Worm (Caenorhabditis elegans) whole organism, L1 larva: ENCODE results near the gene cee-1.
A peak's percentile ranks its signal among the peaks of the same experiment; 100 is the strongest.

Experiments used
- F16B12.6 ChIP-seq: fragments of 150-350 bp; optimal IDR thresholded peaks from 2 replicates; lab custom pipeline; 2014; ENCODE audit warnings: missing biosample characterization, missing genetic modification characterization
- Y116A8C.19 ChIP-seq: sonication (generic microtip); optimal IDR thresholded peaks from 2 replicates; lab custom pipeline; 2016; ENCODE audit warnings: missing compliant biosample characterization, missing genetic modification characterization, borderline replicate concordance
- alr-1 ChIP-seq: fragments of 200-800 bp; sonication (Bioruptor generic); optimal IDR thresholded peaks from 2 replicates; lab custom pipeline; 2018; ENCODE audit warnings: borderline replicate concordance, mild to moderate bottlenecking, missing genetic modification characterization, missing compliant biosample characterization
- ama-1 ChIP-seq: fragments of 150-350 bp; optimal IDR thresholded peaks from 2 replicates; lab custom pipeline; 2014
- blmp-1 ChIP-seq: fragments of 150-350 bp; optimal IDR thresholded peaks from 2 replicates; lab custom pipeline; 2014; ENCODE audit warnings: missing biosample characterization, missing genetic modification characterization
- ceh-63 ChIP-seq: fragments of 200-800 bp; sonication (Bioruptor generic); optimal IDR thresholded peaks from 2 replicates; lab custom pipeline; 2018; ENCODE audit warnings: mild to moderate bottlenecking, missing genetic modification characterization, missing compliant biosample characterization
- ceh-88 ChIP-seq: fragments of 200-800 bp; sonication (Bioruptor generic); IDR thresholded peaks from 2 replicates; pipeline ENCODE4 v1.3.6; 2022; ENCODE audit warnings: missing genetic modification characterization, missing compliant biosample characterization
- ces-1 ChIP-seq: fragments of 150-350 bp; optimal IDR thresholded peaks from 2 replicates; lab custom pipeline; 2014; ENCODE audit warnings: missing biosample characterization, missing genetic modification reagents, missing genetic modification characterization
- dsc-1 ChIP-seq: sonication (generic microtip); optimal IDR thresholded peaks from 2 replicates; lab custom pipeline; 2016; ENCODE audit warnings: mild to moderate bottlenecking, missing genetic modification characterization, missing compliant biosample characterization
- efl-1 ChIP-seq, 4 experiments: fragments of 150-350 bp; optimal IDR thresholded peaks in 3 of 4; peaks in 1 of 4; 1 replicate in 1 of 4; 2 replicates in 3 of 4; lab custom pipeline; 2014; ENCODE audit warnings: missing biosample characterization in 2 of 4, missing genetic modification characterization in 2 of 4, missing genetic modification reagents in 2 of 4
- efl-3 ChIP-seq: fragments of 200-800 bp; sonication (Bioruptor generic); optimal IDR thresholded peaks from 2 replicates; lab custom pipeline; 2018; ENCODE audit warnings: mild to moderate bottlenecking, missing genetic modification characterization, missing compliant biosample characterization
- egl-13 ChIP-seq: sonication (generic microtip); optimal IDR thresholded peaks from 2 replicates; lab custom pipeline; 2016; ENCODE audit warnings: missing genotype, missing genetic modification reagents, missing genetic modification characterization, missing compliant biosample characterization
- egl-27 ChIP-seq, 2 experiments: fragments of 150-350 bp in 1 of 2; sonication (generic microtip); optimal IDR thresholded peaks; 3 replicates each; lab custom pipeline; 2017 to 2018; ENCODE audit warnings: missing biosample characterization in 2 of 2, missing genetic modification characterization in 2 of 2, missing genetic modification reagents in 2 of 2
- elt-2 ChIP-seq: sonication (generic microtip); optimal IDR thresholded peaks from 2 replicates; lab custom pipeline; 2016; ENCODE audit warnings: missing genetic modification characterization, mild to moderate bottlenecking, inconsistent platforms, missing compliant biosample characterization, missing genetic modification reagents
- fkh-10 ChIP-seq: sonication (generic microtip); optimal IDR thresholded peaks from 2 replicates; lab custom pipeline; 2017; ENCODE audit warnings: missing biosample characterization, missing genetic modification reagents, missing genetic modification characterization
- fkh-8 ChIP-seq: sonication (generic microtip); optimal IDR thresholded peaks from 2 replicates; lab custom pipeline; 2016; ENCODE audit warnings: mild to moderate bottlenecking, missing genetic modification characterization, missing compliant biosample characterization
- fos-1 ChIP-seq: fragments of 150-350 bp; optimal IDR thresholded peaks from 2 replicates; lab custom pipeline; 2014; ENCODE audit warnings: missing biosample characterization, missing genetic modification characterization
- irx-1 ChIP-seq: sonication (generic microtip); optimal IDR thresholded peaks from 2 replicates; lab custom pipeline; 2016; ENCODE audit warnings: missing genetic modification characterization, missing compliant biosample characterization
- isw-1 ChIP-seq: fragments of 200-800 bp; sonication (Bioruptor generic); IDR thresholded peaks from 2 replicates; pipeline ENCODE4 v1.3.6; 2022; ENCODE audit warnings: missing genetic modification characterization, missing compliant biosample characterization
- lin-13 ChIP-seq: fragments of 150-350 bp; optimal IDR thresholded peaks from 2 replicates; lab custom pipeline; 2014; ENCODE audit warnings: missing biosample characterization, missing genetic modification reagents, missing genetic modification characterization
- lin-14 ChIP-seq: fragments of 200-800 bp; sonication (Bioruptor generic); optimal IDR thresholded peaks from 2 replicates; lab custom pipeline; 2018; ENCODE audit warnings: mild to moderate bottlenecking, missing genetic modification characterization, moderate library complexity, missing compliant biosample characterization
- lin-15B ChIP-seq: fragments of 150-350 bp; sonication (generic microtip); optimal IDR thresholded peaks from 3 replicates; lab custom pipeline; 2014; ENCODE audit warnings: missing biosample characterization, missing genetic modification characterization
- lsy-2 ChIP-seq, 2 experiments: fragments of 150-350 bp; optimal IDR thresholded peaks; 2 replicates each; lab custom pipeline; 2014; ENCODE audit warnings: missing biosample characterization in 2 of 2, missing genetic modification characterization in 2 of 2
- mdl-1 ChIP-seq, 2 experiments: fragments of 150-350 bp; optimal IDR thresholded peaks; 2 replicates each; lab custom pipeline; 2014 to 2017; ENCODE audit warnings: missing biosample characterization in 2 of 2, missing genetic modification characterization in 2 of 2, inconsistent platforms in 1 of 2
- mep-1 ChIP-seq: fragments of 150-350 bp; optimal IDR thresholded peaks from 2 replicates; lab custom pipeline; 2014; ENCODE audit warnings: missing biosample characterization, missing genetic modification characterization
- nhr-12 ChIP-seq: sonication (generic microtip); optimal IDR thresholded peaks from 2 replicates; lab custom pipeline; 2017; ENCODE audit warnings: missing biosample characterization, missing genetic modification characterization
- nhr-19 ChIP-seq: fragments of 200-800 bp; sonication (Bioruptor generic); conservative IDR thresholded peaks from 2 replicates; pipeline ENCODE4 v1.3.6; 2022; ENCODE audit warnings: missing genetic modification characterization, missing compliant biosample characterization
- nhr-20 ChIP-seq: sonication (generic microtip); optimal IDR thresholded peaks from 2 replicates; lab custom pipeline; 2016; ENCODE audit warnings: mild to moderate bottlenecking, missing genetic modification characterization, missing compliant biosample characterization
- nhr-237 ChIP-seq: fragments of 150-350 bp; optimal IDR thresholded peaks from 2 replicates; lab custom pipeline; 2014; ENCODE audit warnings: missing biosample characterization, missing genetic modification characterization
- nhr-47 ChIP-seq: sonication (generic microtip); optimal IDR thresholded peaks from 2 replicates; lab custom pipeline; 2016; ENCODE audit warnings: mild to moderate bottlenecking, missing genetic modification characterization, moderate library complexity, missing compliant biosample characterization
- nhr-90 ChIP-seq: sonication (generic microtip); optimal IDR thresholded peaks from 2 replicates; lab custom pipeline; 2016; ENCODE audit warnings: mild to moderate bottlenecking, missing genetic modification characterization, missing compliant biosample characterization; ENCODE audit not compliant: poor library complexity
- pag-3 ChIP-seq: sonication (generic microtip); optimal IDR thresholded peaks from 2 replicates; lab custom pipeline; 2017; ENCODE audit warnings: missing genetic modification characterization, mild to moderate bottlenecking, missing compliant biosample characterization, antibody characterized with exemption, borderline replicate concordance; ENCODE audit not compliant: insufficient read depth
- pqm-1 ChIP-seq: sonication (generic microtip); optimal IDR thresholded peaks from 3 replicates; lab custom pipeline; 2017; ENCODE audit warnings: missing biosample characterization, missing genetic modification characterization
- rnt-1 ChIP-seq: sonication (generic microtip); optimal IDR thresholded peaks from 2 replicates; lab custom pipeline; 2016; ENCODE audit warnings: mild to moderate bottlenecking, missing genetic modification characterization, moderate library complexity, missing compliant biosample characterization
- snu-23 ChIP-seq: sonication (generic microtip); optimal IDR thresholded peaks from 2 replicates; lab custom pipeline; 2016; ENCODE audit warnings: missing genetic modification characterization, missing compliant biosample characterization
- sptf-1 ChIP-seq: fragments of 150-350 bp; optimal IDR thresholded peaks from 2 replicates; lab custom pipeline; 2014; ENCODE audit warnings: missing biosample characterization, missing genetic modification characterization
- unc-130 ChIP-seq: fragments of 150-350 bp; optimal IDR thresholded peaks from 2 replicates; lab custom pipeline; 2017; ENCODE audit warnings: missing biosample characterization, missing genetic modification characterization, inconsistent platforms
- vab-15 ChIP-seq: sonication (generic microtip); optimal IDR thresholded peaks from 2 replicates; lab custom pipeline; 2017; ENCODE audit warnings: missing genotype, mild to moderate bottlenecking, missing genetic modification characterization, missing compliant biosample characterization
- xbp-1 ChIP-seq: sonication (generic microtip); optimal IDR thresholded peaks from 2 replicates; lab custom pipeline; 2016; ENCODE audit warnings: missing genetic modification characterization, missing compliant biosample characterization
- ztf-4 ChIP-seq: fragments of 150-350 bp; optimal IDR thresholded peaks from 2 replicates; lab custom pipeline; 2014; ENCODE audit warnings: missing biosample characterization, missing genetic modification characterization

The cee-1 gene

DNA sequence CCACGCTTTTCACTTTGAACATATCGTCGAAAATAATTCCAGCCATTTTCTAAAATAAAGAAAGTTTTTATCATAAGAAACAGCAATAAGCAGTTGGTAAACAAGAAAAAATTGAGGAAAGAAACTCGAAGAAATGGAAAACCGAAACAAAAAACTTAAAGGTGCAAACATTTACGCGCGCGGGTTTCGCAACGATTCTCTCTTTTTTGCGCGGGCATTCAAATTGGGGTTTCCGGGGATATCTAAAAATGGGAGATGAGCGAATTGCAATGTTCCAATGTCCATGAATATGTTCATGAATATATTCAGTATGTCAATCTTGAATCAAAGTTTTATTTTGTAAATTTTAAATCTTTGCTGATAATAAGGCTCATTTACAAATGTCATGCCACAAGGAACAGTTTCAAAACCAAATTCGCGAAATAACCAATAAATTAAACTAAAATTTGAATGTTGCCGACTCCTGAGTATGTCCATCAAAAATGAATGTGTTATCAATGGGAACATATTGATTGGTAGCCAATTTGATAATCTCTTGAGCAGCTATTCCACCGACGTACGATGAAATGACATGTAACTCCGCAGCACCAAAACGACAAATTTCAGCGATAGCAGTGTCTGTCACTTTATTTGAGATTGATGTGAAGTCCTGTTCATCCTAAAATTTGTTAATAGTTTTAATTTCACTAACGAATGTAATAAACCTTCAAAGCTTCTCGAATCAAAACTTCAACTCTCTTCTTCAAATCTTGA, 5.6 kb downstream of the cee-1 start, which contains the start of gene rpb-8 (continued):
- TF ChIP-seq pag-3 (tag; lab: Kevin White, UChicago) (no peak), ama-1 (lab: Kevin White, UChicago) (no peak), xbp-1 (tag; lab: Kevin White, UChicago) (peak; percentile 29), mep-1 (no peak), lin-15B (tag; lab: Kevin White, UChicago) (peak; percentile 46), irx-1 (tag; lab: Kevin White, UChicago) (peak; percentile 3), ceh-63 (GFP tag; lab: Kevin White, UChicago) (no peak), fkh-8 (tag; lab: Kevin White, UChicago) (peak; percentile 32), fos-1 (tag; lab: Kevin White, UChicago) (no peak), egl-27 (tag; optimal IDR thresholded peaks at IDR 0.05; lab: Kevin White, UChicago) (no peak), ceh-88 (GFP tag; lab: Robert Waterston, UW) (no peak), nhr-90 (tag; lab: Kevin White, UChicago) (peak; percentile 17), lin-14 (GFP tag; lab: Kevin White, UChicago) (no peak), lsy-2 (tag; optimal IDR thresholded peaks at IDR 0.05; lab: Kevin White, UChicago) (peak; percentile 56 to 80), nhr-12 (tag; lab: Kevin White, UChicago) (no peak), ztf-4 (tag; lab: Kevin White, UChicago) (peak; percentile 7), efl-1 (optimal IDR thresholded peaks at IDR 0.05; lab: Kevin White, UChicago) (peak; percentile 87 to 93), efl-1 (GFP tag; optimal IDR thresholded peaks at IDR 0.05 in 1 of 2; lab: Kevin White, UChicago) (peak; percentile 93 to 99), unc-130 (peak; percentile 26), pqm-1 (no peak), F16B12.6 (tag; lab: Kevin White, UChicago) (no peak), elt-2 (tag; lab: Kevin White, UChicago) (no peak), efl-3 (GFP tag; lab: Kevin White, UChicago) (no peak), alr-1 (tag; lab: Kevin White, UChicago) (no peak), nhr-19 (GFP tag; lab: Robert Waterston, UW) (peak; percentile 35), mdl-1 (tag; optimal IDR thresholded peaks at IDR 0.05; lab: Kevin White, UChicago) (peak in 1 of 2 experiments; percentile 20), Y116A8C.19 (no peak), rnt-1 (peak; percentile 74), vab-15 (no peak), egl-13 (tag; lab: Kevin White, UChicago) (no peak), nhr-47 (tag; lab: Kevin White, UChicago) (peak; percentile 52), sptf-1 (no peak), fkh-10 (GFP tag; lab: Kevin White, UChicago) (no peak), nhr-20 (tag; lab: Kevin White, UChicago) (peak; percentile 45), blmp-1 (tag; lab: Kevin White, UChicago) (peak; percentile 77), lin-13 (peak; percentile 38), isw-1 (GFP tag; lab: Robert Waterston, UW) (peak; percentile 2; the same call in 1 of the 2 replicates)

DNA sequence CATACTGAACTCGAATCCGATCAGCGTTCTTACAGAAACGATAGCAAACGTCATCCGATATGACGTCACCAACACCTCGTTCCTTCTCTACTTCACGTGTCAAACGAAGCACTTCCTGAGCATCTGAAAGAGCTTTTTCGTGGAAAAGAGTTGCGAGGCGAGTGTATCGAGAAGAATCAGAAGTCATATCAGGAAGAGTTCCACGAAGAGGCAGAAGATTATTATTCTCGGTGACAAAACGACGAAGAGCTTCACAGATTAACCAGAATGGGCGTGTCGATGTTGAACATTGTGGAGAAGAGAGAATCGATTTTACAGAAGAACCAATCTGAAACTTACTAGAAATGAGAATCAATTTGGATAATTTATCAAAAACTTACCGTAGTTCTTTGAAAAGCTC, 6.4 kb downstream of the cee-1 start:
- TF ChIP-seq ceh-63 (GFP tag; lab: Kevin White, UChicago) = no peak
- no peak for TF ChIP-seq dsc-1 (tag; lab: Kevin White, UChicago)
- no peak for TF ChIP-seq nhr-237 (tag; lab: Kevin White, UChicago)
- no peak for TF ChIP-seq ces-1 (GFP tag; lab: Kevin White, UChicago)
- TF ChIP-seq nhr-12 (tag; lab: Kevin White, UChicago) = no peak
- TF ChIP-seq ceh-88 (GFP tag; lab: Robert Waterston, UW) = no peak
- TF ChIP-seq fkh-8 (tag; lab: Kevin White, UChicago) = no peak
- no peak for TF ChIP-seq snu-23 (GFP tag; lab: Kevin White, UChicago)
